Worm (Caenorhabditis elegans) whole organism, late embryonic: Measurements from ENCODE around the gene dyf-11.

Experiments
- C08G9.2 ChIP-seq: sonication (generic microtip); optimal IDR thresholded peaks from 2 replicates; lab custom pipeline; 2016; ENCODE audit warnings: mild to moderate bottlenecking, missing genetic modification characterization, moderate library complexity, missing compliant biosample characterization
- F13H6.1 ChIP-seq: sonication (generic microtip); optimal IDR thresholded peaks from 2 replicates; lab custom pipeline; 2016; ENCODE audit warnings: missing genetic modification characterization, missing compliant biosample characterization
- K02D7.2 ChIP-seq: sonication (generic microtip); optimal IDR thresholded peaks from 2 replicates; lab custom pipeline; 2017; ENCODE audit warnings: mild to moderate bottlenecking, missing genetic modification characterization, missing compliant biosample characterization
- K09A11.1 ChIP-seq: sonication (generic microtip); optimal IDR thresholded peaks from 2 replicates; lab custom pipeline; 2017; ENCODE audit warnings: antibody characterized with exemption, mild to moderate bottlenecking, missing genetic modification characterization, missing compliant biosample characterization; ENCODE audit not compliant: insufficient read depth
- T23F11.4 ChIP-seq: fragments of 200-800 bp; sonication (Bioruptor generic); optimal IDR thresholded peaks from 2 replicates; lab custom pipeline; 2018; ENCODE audit warnings: mild to moderate bottlenecking, missing genetic modification characterization, missing compliant biosample characterization
- Y22D7AL.16 ChIP-seq: sonication (generic microtip); optimal IDR thresholded peaks from 2 replicates; lab custom pipeline; 2016; ENCODE audit warnings: missing genetic modification characterization, missing compliant biosample characterization
- ahr-1 ChIP-seq: sonication (generic microtip); optimal IDR thresholded peaks from 2 replicates; lab custom pipeline; 2016; ENCODE audit warnings: missing genetic modification characterization, missing compliant biosample characterization
- ama-1 ChIP-seq: fragments of 150-350 bp; optimal IDR thresholded peaks from 2 replicates; lab custom pipeline; 2014
- ceh-14 ChIP-seq: sonication (generic microtip); optimal IDR thresholded peaks from 2 replicates; lab custom pipeline; 2016; ENCODE audit warnings: missing genotype, missing genetic modification characterization, missing compliant biosample characterization
- ceh-18 ChIP-seq: sonication (generic microtip); optimal IDR thresholded peaks from 2 replicates; lab custom pipeline; 2016; ENCODE audit warnings: missing genetic modification characterization, missing compliant biosample characterization
- ceh-2 ChIP-seq: sonication (generic microtip); optimal IDR thresholded peaks from 2 replicates; lab custom pipeline; 2016; ENCODE audit warnings: missing genotype, missing genetic modification characterization, missing compliant biosample characterization
- ceh-24 ChIP-seq: sonication (generic microtip); optimal IDR thresholded peaks from 2 replicates; lab custom pipeline; 2016; ENCODE audit warnings: mild to moderate bottlenecking, missing genetic modification characterization, missing compliant biosample characterization
- ceh-30 ChIP-seq: fragments of 150-350 bp; optimal IDR thresholded peaks from 2 replicates; lab custom pipeline; 2014; ENCODE audit warnings: missing biosample characterization, missing genetic modification characterization
- ceh-31 ChIP-seq: sonication (generic microtip); optimal IDR thresholded peaks from 2 replicates; lab custom pipeline; 2016; ENCODE audit warnings: missing genetic modification characterization, missing compliant biosample characterization
- ceh-48 ChIP-seq: sonication (generic microtip); optimal IDR thresholded peaks from 2 replicates; lab custom pipeline; 2016; ENCODE audit warnings: missing genetic modification characterization, inconsistent platforms, missing compliant biosample characterization
- ceh-6 ChIP-seq: fragments of 200-800 bp; sonication (Bioruptor generic); optimal IDR thresholded peaks from 2 replicates; lab custom pipeline; 2018; ENCODE audit warnings: mild to moderate bottlenecking, missing genetic modification characterization, missing compliant biosample characterization
- ceh-9 ChIP-seq: sonication (generic microtip); optimal IDR thresholded peaks from 2 replicates; lab custom pipeline; 2016; ENCODE audit warnings: mild to moderate bottlenecking, missing genetic modification characterization, inconsistent platforms, missing compliant biosample characterization
- che-1 ChIP-seq: sonication (generic microtip); optimal IDR thresholded peaks from 2 replicates; lab custom pipeline; 2016; ENCODE audit warnings: mild to moderate bottlenecking, missing genetic modification characterization, missing compliant biosample characterization
- dve-1 ChIP-seq: sonication (generic microtip); optimal IDR thresholded peaks from 2 replicates; lab custom pipeline; 2017; ENCODE audit warnings: antibody characterized with exemption, mild to moderate bottlenecking, missing genetic modification characterization, missing compliant biosample characterization
- elt-4 ChIP-seq: sonication (generic microtip); optimal IDR thresholded peaks from 2 replicates; lab custom pipeline; 2016; ENCODE audit warnings: missing genetic modification characterization, missing compliant biosample characterization
- ets-4 ChIP-seq: sonication (generic microtip); optimal IDR thresholded peaks from 2 replicates; lab custom pipeline; 2016; ENCODE audit warnings: missing genetic modification characterization, missing compliant biosample characterization
- eyg-1 ChIP-seq: sonication (generic microtip); optimal IDR thresholded peaks from 2 replicates; lab custom pipeline; 2016; ENCODE audit warnings: missing genotype, missing genetic modification characterization, missing compliant biosample characterization
- fax-1 ChIP-seq: sonication (generic microtip); optimal IDR thresholded peaks from 2 replicates; lab custom pipeline; 2016; ENCODE audit warnings: missing genotype, missing genetic modification characterization, missing compliant biosample characterization
- fkh-6 ChIP-seq: sonication (generic microtip); optimal IDR thresholded peaks from 2 replicates; lab custom pipeline; 2016; ENCODE audit warnings: missing genetic modification characterization, missing compliant biosample characterization
- gmeb-2 ChIP-seq: sonication (generic microtip); optimal IDR thresholded peaks from 2 replicates; lab custom pipeline; 2016; ENCODE audit warnings: missing genetic modification characterization, inconsistent platforms, missing compliant biosample characterization
- hlh-13 ChIP-seq: fragments of 200-800 bp; sonication (Bioruptor generic); optimal IDR thresholded peaks from 2 replicates; lab custom pipeline; 2018; ENCODE audit warnings: mild to moderate bottlenecking, missing genetic modification characterization, missing compliant biosample characterization
- hlh-15 ChIP-seq: sonication (generic microtip); optimal IDR thresholded peaks from 2 replicates; lab custom pipeline; 2016; ENCODE audit warnings: missing genetic modification characterization, missing compliant biosample characterization
- hlh-6 ChIP-seq: sonication (generic microtip); optimal IDR thresholded peaks from 2 replicates; lab custom pipeline; 2016; ENCODE audit warnings: missing genotype, missing genetic modification characterization, missing compliant biosample characterization
- lim-6 ChIP-seq: sonication (generic microtip); optimal IDR thresholded peaks from 2 replicates; lab custom pipeline; 2016; ENCODE audit warnings: missing genetic modification characterization, missing compliant biosample characterization
- madf-2 ChIP-seq: sonication (generic microtip); optimal IDR thresholded peaks from 2 replicates; lab custom pipeline; 2017; ENCODE audit warnings: missing genetic modification characterization, missing compliant biosample characterization
- nfya-1 ChIP-seq: sonication (generic microtip); optimal IDR thresholded peaks from 2 replicates; lab custom pipeline; 2017; ENCODE audit warnings: missing genetic modification characterization, mild to moderate bottlenecking, missing compliant biosample characterization, antibody characterized with exemption, moderate library complexity
- nhr-11 ChIP-seq: fragments of 150-350 bp; optimal IDR thresholded peaks from 2 replicates; lab custom pipeline; 2014; ENCODE audit warnings: missing biosample characterization, missing genetic modification characterization
- nhr-232 ChIP-seq: sonication (generic microtip); optimal IDR thresholded peaks from 2 replicates; lab custom pipeline; 2016; ENCODE audit warnings: missing genetic modification characterization, missing compliant biosample characterization
- npax-4 ChIP-seq: sonication (generic microtip); optimal IDR thresholded peaks from 2 replicates; lab custom pipeline; 2016; ENCODE audit warnings: missing genetic modification characterization, missing compliant biosample characterization
- pha-2 ChIP-seq: sonication (generic microtip); optimal IDR thresholded peaks from 2 replicates; lab custom pipeline; 2017; ENCODE audit warnings: mild to moderate bottlenecking, missing genetic modification characterization, missing compliant biosample characterization
- pha-4 ChIP-seq: fragments of 150-350 bp; optimal IDR thresholded peaks from 2 replicates; lab custom pipeline; 2018; ENCODE audit warnings: missing biosample characterization, missing genetic modification reagents, missing genetic modification characterization
- pros-1 ChIP-seq: fragments of 150-350 bp; optimal IDR thresholded peaks from 2 replicates; lab custom pipeline; 2014; ENCODE audit warnings: missing biosample characterization, missing genetic modification reagents, missing genetic modification characterization
- ref-2 ChIP-seq: sonication (generic microtip); optimal IDR thresholded peaks from 2 replicates; lab custom pipeline; 2016; ENCODE audit warnings: missing genetic modification characterization, missing compliant biosample characterization
- sdc-2 ChIP-seq: sonication (generic microtip); optimal IDR thresholded peaks from 2 replicates; lab custom pipeline; 2016; ENCODE audit warnings: missing genotype, missing genetic modification characterization, missing compliant biosample characterization
- syd-9 ChIP-seq: sonication (generic microtip); optimal IDR thresholded peaks from 2 replicates; lab custom pipeline; 2016; ENCODE audit warnings: mild to moderate bottlenecking, missing genetic modification characterization, moderate library complexity, missing compliant biosample characterization
- tbx-7 ChIP-seq: sonication (generic microtip); optimal IDR thresholded peaks from 2 replicates; lab custom pipeline; 2016; ENCODE audit warnings: missing genotype, missing genetic modification characterization, missing compliant biosample characterization
- ttx-3 ChIP-seq: sonication (generic microtip); optimal IDR thresholded peaks from 2 replicates; lab custom pipeline; 2016; ENCODE audit warnings: missing genetic modification reagents, missing genetic modification characterization, missing compliant biosample characterization
- unc-3 ChIP-seq, 2 experiments: fragments of 200-800 bp in 1 of 2; sonication (Bioruptor generic) in 1 of 2; sonication (generic microtip) in 1 of 2; conservative IDR thresholded peaks in 1 of 2; optimal IDR thresholded peaks in 1 of 2; 2 replicates each; pipeline versions ENCODE4 v1.3.6 to Lab custom; 2016 to 2022; ENCODE audit warnings: missing compliant biosample characterization in 2 of 2, missing genetic modification characterization in 2 of 2, missing genetic modification reagents in 1 of 2
- unc-86 ChIP-seq: sonication (generic microtip); optimal IDR thresholded peaks from 2 replicates; lab custom pipeline; 2016; ENCODE audit warnings: missing genetic modification characterization, missing compliant biosample characterization
- zip-5 ChIP-seq: sonication (generic microtip); optimal IDR thresholded peaks from 2 replicates; lab custom pipeline; 2016; ENCODE audit warnings: missing genetic modification characterization, missing compliant biosample characterization
- ztf-16 ChIP-seq: sonication (generic microtip); optimal IDR thresholded peaks from 2 replicates; lab custom pipeline; 2017; ENCODE audit warnings: missing genetic modification characterization, missing compliant biosample characterization

Gene dyf-11

ce11 chrX:789848-790247 is 26.3 kb downstream of the dyf-11 start:
- TF ChIP-seq nhr-232 (tag; lab: Kevin White, UChicago): no peak

DNA sequence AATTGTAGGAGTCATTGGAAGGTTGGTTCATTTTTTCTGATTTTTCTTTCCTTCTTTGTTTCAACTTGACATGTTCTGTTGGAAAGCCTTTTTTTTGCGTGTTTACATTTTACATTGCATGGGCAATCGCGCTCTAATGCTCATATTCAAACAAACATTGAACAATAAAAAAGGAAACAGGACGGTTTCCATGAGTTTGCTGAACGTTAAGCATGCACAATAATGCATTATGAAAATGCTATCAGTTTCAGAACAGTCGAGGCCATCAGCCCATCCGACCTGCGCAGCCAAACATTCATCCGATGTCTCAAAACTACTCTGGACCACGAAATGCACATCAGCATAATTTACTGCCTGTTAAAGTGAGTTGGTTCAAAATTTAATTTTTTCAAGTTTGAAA is 27.0 kb downstream of the dyf-11 start:
- TF ChIP-seq ceh-18 (tag; lab: Kevin White, UChicago): no peak
- no peak for TF ChIP-seq hlh-15
- no peak for TF ChIP-seq ceh-31
- no peak for TF ChIP-seq syd-9 (tag; lab: Kevin White, UChicago)
- TF ChIP-seq Y22D7AL.16: no peak
- TF ChIP-seq ceh-48 (tag; lab: Kevin White, UChicago): no peak
- TF ChIP-seq ceh-2: no peak
- no peak for TF ChIP-seq ahr-1 (tag; lab: Kevin White, UChicago)
- no peak for TF ChIP-seq K09A11.1 (tag; lab: Kevin White, UChicago)
- TF ChIP-seq ztf-16: no peak
- no peak for TF ChIP-seq elt-4 (tag; lab: Kevin White, UChicago)
- no peak for TF ChIP-seq hlh-13
- no peak for TF ChIP-seq npax-4 (tag; lab: Kevin White, UChicago)
- no peak for TF ChIP-seq ttx-3 (tag; lab: Kevin White, UChicago)
- no peak for TF ChIP-seq fkh-6 (tag; lab: Kevin White, UChicago)

ce11 chrX:802478-802877 is 38.9 kb downstream of the dyf-11 start, which contains the start of gene gtr-1:
gtr-1 (plus strand) TSS chrX:802778.
- TF ChIP-seq pros-1 (tag; lab: Kevin White, UChicago): no peak
- TF ChIP-seq pha-4: no peak
- TF ChIP-seq sdc-2 (tag; lab: Kevin White, UChicago): no peak
- TF ChIP-seq ahr-1 (tag; lab: Kevin White, UChicago): no peak
- TF ChIP-seq ceh-9 (tag; lab: Kevin White, UChicago): no peak
- TF ChIP-seq F13H6.1 (tag; lab: Kevin White, UChicago): no peak
- no peak for TF ChIP-seq dve-1 (tag; lab: Kevin White, UChicago)
- no peak for TF ChIP-seq K09A11.1 (tag; lab: Kevin White, UChicago)
- no peak for TF ChIP-seq elt-4 (tag; lab: Kevin White, UChicago)
- no peak for TF ChIP-seq fax-1 (tag; lab: Kevin White, UChicago)
- no peak for TF ChIP-seq ztf-16
- TF ChIP-seq hlh-13: no peak
- TF ChIP-seq hlh-15: no peak

ce11 chrX:806515-806914 is 43.0 kb downstream of the dyf-11 start:
- TF ChIP-seq madf-2 (tag; lab: Kevin White, UChicago): peak; percentile 46
- TF ChIP-seq hlh-6: no peak
- peak; percentile 57 for TF ChIP-seq C08G9.2 (tag; lab: Kevin White, UChicago)
- TF ChIP-seq pha-4: no peak
- TF ChIP-seq K02D7.2 (tag; lab: Kevin White, UChicago): peak; percentile 17
- TF ChIP-seq ahr-1 (tag; lab: Kevin White, UChicago): peak; percentile 68
- TF ChIP-seq nhr-11 (tag; lab: Kevin White, UChicago): no peak
- no peak for TF ChIP-seq npax-4 (tag; lab: Kevin White, UChicago)
- TF ChIP-seq hlh-15: peak; percentile 47
- TF ChIP-seq unc-86 (tag; lab: Kevin White, UChicago): peak; percentile 92
- peak; percentile 75 for TF ChIP-seq eyg-1 (tag; lab: Kevin White, UChicago)
- TF ChIP-seq tbx-7 (tag; lab: Kevin White, UChicago): peak; percentile 54
- TF ChIP-seq fkh-6 (tag; lab: Kevin White, UChicago): peak; percentile 18
- peak; percentile 75 for TF ChIP-seq ceh-48 (tag; lab: Kevin White, UChicago)
- peak; percentile 100 for TF ChIP-seq sdc-2 (tag; lab: Kevin White, UChicago)
- peak; percentile 96 for TF ChIP-seq ceh-31
- TF ChIP-seq ceh-30 (tag; lab: Kevin White, UChicago): peak; percentile 82
- peak; percentile 66 for TF ChIP-seq ets-4 (tag; lab: Kevin White, UChicago)
- TF ChIP-seq zip-5: peak; percentile 34
- TF ChIP-seq gmeb-2 (tag; lab: Kevin White, UChicago): peak; percentile 41
- TF ChIP-seq lim-6 (tag; lab: Kevin White, UChicago): no peak
- peak; percentile 19 for TF ChIP-seq T23F11.4 (GFP tag; lab: Kevin White, UChicago)
- TF ChIP-seq ceh-14 (tag; lab: Kevin White, UChicago): peak; percentile 71
- TF ChIP-seq unc-3 (GFP tag; conservative IDR thresholded peaks at IDR 0.05; lab: Robert Waterston, UW): peak; percentile 66
- TF ChIP-seq unc-3 (tag; optimal IDR thresholded peaks at IDR 0.05; lab: Kevin White, UChicago): peak; percentile 74
- TF ChIP-seq nfya-1 (tag; lab: Kevin White, UChicago): peak; percentile 95
- peak; percentile 64 for TF ChIP-seq pha-2
- TF ChIP-seq Y22D7AL.16: no peak
- TF ChIP-seq ceh-24 (tag; lab: Kevin White, UChicago): no peak
- peak; percentile 96 for TF ChIP-seq ref-2 (tag; lab: Kevin White, UChicago)
- TF ChIP-seq ceh-6 (GFP tag; lab: Kevin White, UChicago): peak; percentile 40
- no peak for TF ChIP-seq ama-1 (lab: Kevin White, UChicago)
- no peak for TF ChIP-seq che-1 (tag; lab: Kevin White, UChicago)
